Worm (Caenorhabditis elegans) whole organism, L4 larva: ENCODE measurements around the gene nhr-10.
"Not testable (repeated sequence)": the region's sequence is repeated elsewhere in the genome, so short reads cannot be mapped to it uniquely, and the experiment has no call there.

Experiments used
- aly-2 ChIP-seq: sonication (generic microtip); optimal IDR thresholded peaks from 2 replicates; lab custom pipeline; 2018; ENCODE audit warnings: missing biosample characterization, missing genetic modification characterization
- ama-1 ChIP-seq: fragments of 150-350 bp; optimal IDR thresholded peaks from 2 replicates; lab custom pipeline; 2014; ENCODE audit warnings: inconsistent platforms, mixed read lengths
- arid-1 ChIP-seq: fragments of 200-800 bp; sonication (Bioruptor generic); conservative IDR thresholded peaks from 2 replicates; pipeline ENCODE4 v1.3.6; 2022; ENCODE audit warnings: missing genetic modification reagents, missing genetic modification characterization, missing compliant biosample characterization
- daf-12 ChIP-seq: fragments of 150-350 bp; optimal IDR thresholded peaks from 2 replicates; lab custom pipeline; 2014; ENCODE audit warnings: missing biosample characterization, missing genetic modification reagents, missing genetic modification characterization
- lin-1 ChIP-seq: fragments of 200-800 bp; sonication (Bioruptor generic); IDR thresholded peaks from 2 replicates; pipeline ENCODE4 v1.3.6; 2022; ENCODE audit warnings: missing genetic modification reagents, missing genetic modification characterization, missing compliant biosample characterization
- lin-13 ChIP-seq: fragments of 150-350 bp; optimal IDR thresholded peaks from 2 replicates; lab custom pipeline; 2014; ENCODE audit warnings: missing biosample characterization, missing genetic modification reagents, missing genetic modification characterization
- lin-39 ChIP-seq: fragments of 150-350 bp; optimal IDR thresholded peaks from 2 replicates; lab custom pipeline; 2014; ENCODE audit warnings: missing biosample characterization, missing genetic modification reagents, missing genetic modification characterization
- lir-3 ChIP-seq: sonication (generic microtip); optimal IDR thresholded peaks from 2 replicates; lab custom pipeline; 2016; ENCODE audit warnings: mild to moderate bottlenecking, missing genetic modification characterization, missing compliant biosample characterization
- mes-2 ChIP-seq: sonication (generic microtip); optimal IDR thresholded peaks from 2 replicates; lab custom pipeline; 2016; ENCODE audit warnings: missing genotype, mild to moderate bottlenecking, missing genetic modification characterization, missing compliant biosample characterization; ENCODE audit not compliant: poor library complexity, severe bottlenecking
- nhr-10 ChIP-seq: fragments of 150-350 bp; optimal IDR thresholded peaks from 2 replicates; lab custom pipeline; 2014; ENCODE audit warnings: missing biosample characterization, missing genetic modification characterization
- nhr-76 ChIP-seq: fragments of 150-350 bp; optimal IDR thresholded peaks from 2 replicates; lab custom pipeline; 2014; ENCODE audit warnings: missing biosample characterization, missing genetic modification characterization
- pha-4 ChIP-seq, 2 experiments: fragments of 150-350 bp in 1 of 2; fragments of 200-800 bp in 1 of 2; sonication (Bioruptor generic) in 1 of 2; IDR thresholded peaks in 1 of 2; optimal IDR thresholded peaks in 1 of 2; 2 replicates each; pipeline versions ENCODE4 v1.3.6 to Lab custom; 2014 to 2022; ENCODE audit warnings: missing genetic modification characterization in 2 of 2, missing genetic modification reagents in 2 of 2, missing biosample characterization in 1 of 2, missing compliant biosample characterization in 1 of 2
- snpc-4 ChIP-seq: fragments of 150-350 bp; optimal IDR thresholded peaks from 2 replicates; lab custom pipeline; 2014; ENCODE audit warnings: missing biosample characterization, missing genetic modification characterization
- unc-62 ChIP-seq, 3 experiments: fragments of 150-350 bp in 1 of 3; sonication (generic microtip); optimal IDR thresholded peaks in 2 of 3; peaks in 1 of 3; 1 replicate in 1 of 3; 2 replicates in 2 of 3; lab custom pipeline; 2014 to 2017; ENCODE audit warnings: missing biosample characterization in 3 of 3, missing genetic modification characterization in 3 of 3, missing genetic modification reagents in 3 of 3, missing genotype in 1 of 3

DNA sequence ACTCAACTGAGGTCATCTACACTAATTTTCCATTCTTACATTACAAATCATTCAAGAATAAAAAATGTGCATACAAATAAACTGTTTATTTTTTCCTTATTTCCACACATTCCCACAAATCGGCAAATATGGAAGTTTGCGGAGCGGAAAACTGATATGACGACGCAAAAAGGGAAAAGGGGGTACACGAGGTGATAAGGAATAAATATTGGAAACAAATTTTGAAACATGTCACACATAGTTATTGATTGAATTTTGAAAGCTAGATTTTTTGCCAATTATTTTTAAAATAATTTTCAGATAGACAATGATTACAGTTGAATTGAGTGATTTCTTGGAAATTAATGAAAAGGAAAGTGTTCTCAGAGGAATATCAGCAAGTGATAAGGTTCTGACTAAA lies 13.4 kb upstream of the nhr-10 start, which contains the start of gene viro-2:
- TF ChIP-seq unc-62 (GFP tag; optimal IDR thresholded peaks at IDR 0.05 in 1 of 2; lab: Kevin White, UChicago); unc-62 (tag; optimal IDR thresholded peaks at IDR 0.05; lab: Kevin White, UChicago); lir-3 (tag; lab: Kevin White, UChicago); aly-2 (tag; lab: Kevin White, UChicago); nhr-10 (tag; lab: Kevin White, UChicago); nhr-76 (tag; lab: Kevin White, UChicago); arid-1 (GFP tag; lab: Robert Waterston, UW); pha-4 (GFP tag; IDR thresholded peaks at IDR 0.05; lab: Robert Waterston, UW); pha-4 (tag; optimal IDR thresholded peaks at IDR 0.05; lab: Kevin White, UChicago); ama-1 (lab: Kevin White, UChicago); snpc-4 (tag; lab: Kevin White, UChicago); lin-39 (tag; lab: Kevin White, UChicago); lin-1 (GFP tag; lab: Robert Waterston, UW); mes-2 (tag; lab: Kevin White, UChicago); lin-13 (GFP tag; lab: Kevin White, UChicago); daf-12: not testable (repeated sequence)
